Fruit fly (Drosophila melanogaster) whole organism, embryonic: ENCODE results near the gene dec.
A peak's percentile ranks its signal among the peaks of the same experiment; 100 is the strongest.

Experiments
- CG10321 ChIP-seq: fragments of 200-800 bp; sonication (Bioruptor generic); IDR thresholded peaks from 2 replicates; pipeline ENCODE4 v1.3.6; 2022; ENCODE audit warnings: missing biosample characterization, missing genetic modification characterization
- CG10462 ChIP-seq: fragments of 200-800 bp; sonication (Bioruptor generic); optimal IDR thresholded peaks from 2 replicates; lab custom pipeline; 2016; ENCODE audit warnings: missing biosample characterization, missing genetic modification characterization
- CG10543 ChIP-seq: fragments of 200-800 bp; sonication (Bioruptor generic); optimal IDR thresholded peaks from 3 replicates; lab custom pipeline; 2017; ENCODE audit warnings: missing biosample characterization, mild to moderate bottlenecking, missing genetic modification characterization, moderate library complexity
- CG11093 ChIP-seq: fragments of 200-800 bp; sonication (Bioruptor generic); IDR thresholded peaks from 3 replicates; pipeline ENCODE4 v1.3.6; 2022; ENCODE audit warnings: missing biosample characterization, missing genetic modification characterization
- CG11398 ChIP-seq: fragments of 200-800 bp; sonication (Bioruptor generic); optimal IDR thresholded peaks from 2 replicates; lab custom pipeline; 2016; ENCODE audit warnings: missing biosample characterization, missing genetic modification characterization
- CG1233 ChIP-seq: fragments of 200-800 bp; sonication (Bioruptor generic); optimal IDR thresholded peaks from 4 replicates; lab custom pipeline; 2018; ENCODE audit warnings: missing biosample characterization, mild to moderate bottlenecking, missing genetic modification characterization
- CG13123 ChIP-seq: fragments of 200-800 bp; sonication (Bioruptor generic); optimal IDR thresholded peaks from 2 replicates; lab custom pipeline; 2016; ENCODE audit warnings: missing biosample characterization, missing genetic modification characterization
- CG13424 ChIP-seq: fragments of 200-800 bp; sonication (Bioruptor generic); optimal IDR thresholded peaks from 2 replicates; lab custom pipeline; 2019; ENCODE audit warnings: missing biosample characterization, mild to moderate bottlenecking, missing genetic modification characterization, moderate library complexity
- CG17912 ChIP-seq: fragments of 200-800 bp; sonication (Bioruptor generic); optimal IDR thresholded peaks from 2 replicates; lab custom pipeline; 2018; ENCODE audit warnings: missing biosample characterization, mild to moderate bottlenecking, missing genetic modification characterization
- CG18262 ChIP-seq: fragments of 200-800 bp; optimal IDR thresholded peaks from 3 replicates; lab custom pipeline; 2019; ENCODE audit warnings: missing biosample characterization, mild to moderate bottlenecking, missing genetic modification characterization, moderate library complexity
- CG3163 ChIP-seq: fragments of 200-800 bp; sonication (Bioruptor generic); optimal IDR thresholded peaks from 3 replicates; lab custom pipeline; 2016; ENCODE audit warnings: missing biosample characterization, missing genetic modification characterization
- CG33213 ChIP-seq: fragments of 200-800 bp; sonication (Bioruptor generic); optimal IDR thresholded peaks from 3 replicates; lab custom pipeline; 2016; ENCODE audit warnings: missing biosample characterization, missing genetic modification characterization
- CG4404 ChIP-seq: fragments of 200-800 bp; sonication (Bioruptor generic); IDR thresholded peaks from 2 replicates; pipeline ENCODE4 v1.3.6; 2022; ENCODE audit warnings: missing biosample characterization, missing genetic modification characterization
- CG4707 ChIP-seq: fragments of 200-800 bp; sonication (Bioruptor generic); optimal IDR thresholded peaks from 2 replicates; lab custom pipeline; 2018; ENCODE audit warnings: missing biosample characterization, mild to moderate bottlenecking, missing genetic modification characterization, moderate library complexity
- CG5245 ChIP-seq: fragments of 200-800 bp; sonication (Bioruptor generic); optimal IDR thresholded peaks from 3 replicates; lab custom pipeline; 2016; ENCODE audit warnings: missing biosample characterization, missing genetic modification characterization
- CG6854 ChIP-seq: fragments of 200-800 bp; sonication (Bioruptor generic); optimal IDR thresholded peaks from 3 replicates; lab custom pipeline; 2017; ENCODE audit warnings: missing biosample characterization, mild to moderate bottlenecking, missing genetic modification characterization
- CG9817 ChIP-seq: fragments of 200-800 bp; sonication (Bioruptor generic); optimal IDR thresholded peaks from 2 replicates; lab custom pipeline; 2018; ENCODE audit warnings: missing biosample characterization, mild to moderate bottlenecking, missing genetic modification characterization, moderate library complexity
- CG9932 ChIP-seq: fragments of 200-800 bp; sonication (Bioruptor generic); IDR thresholded peaks from 2 replicates; pipeline ENCODE4 v1.3.6; 2022; ENCODE audit warnings: missing biosample characterization, missing genetic modification characterization
- CHES-1-like ChIP-seq: fragments of 200-800 bp; sonication (Bioruptor generic); optimal IDR thresholded peaks from 2 replicates; lab custom pipeline; 2016; ENCODE audit warnings: missing biosample characterization, missing genetic modification characterization
- Dll ChIP-seq: fragments of 200-800 bp; sonication (Bioruptor generic); IDR thresholded peaks from 4 replicates; pipeline ENCODE4 v1.3.6; 2022; ENCODE audit warnings: missing biosample characterization, missing genetic modification characterization; ENCODE audit not compliant: partially characterized antibody
- Dref ChIP-seq: fragments of 200-800 bp; sonication (Bioruptor generic); IDR thresholded peaks from 2 replicates; pipeline ENCODE4 v1.3.6; 2022; ENCODE audit warnings: missing biosample characterization, missing genetic modification characterization
- E2f1 ChIP-seq: fragments of 200-800 bp; sonication (Bioruptor generic); IDR thresholded peaks from 2 replicates; pipeline ENCODE4 v1.3.6; 2022; ENCODE audit warnings: missing biosample characterization, missing genetic modification characterization
- ERR ChIP-seq: fragments of 200-800 bp; sonication (Bioruptor generic); optimal IDR thresholded peaks from 2 replicates; lab custom pipeline; 2016; ENCODE audit warnings: missing biosample characterization, missing genetic modification characterization
- Fer1 ChIP-seq: fragments of 200-800 bp; sonication (Bioruptor generic); optimal IDR thresholded peaks from 2 replicates; lab custom pipeline; 2017; ENCODE audit warnings: missing biosample characterization, mild to moderate bottlenecking, missing genetic modification characterization
- H15 ChIP-seq: fragments of 200-800 bp; sonication (Bioruptor generic); IDR thresholded peaks from 3 replicates; pipeline ENCODE4 v1.3.6; 2022; ENCODE audit warnings: missing biosample characterization, missing genetic modification characterization
- HLH3B ChIP-seq: fragments of 200-800 bp; sonication (Bioruptor generic); IDR thresholded peaks from 2 replicates; pipeline ENCODE4 v1.3.6; 2022; ENCODE audit warnings: missing biosample characterization, missing genetic modification characterization
- Max ChIP-seq: fragments of 200-800 bp; sonication (Bioruptor generic); optimal IDR thresholded peaks from 2 replicates; lab custom pipeline; 2016; ENCODE audit warnings: missing biosample characterization, mild to moderate bottlenecking, missing genetic modification characterization
- NfI ChIP-seq: fragments of 200-800 bp; sonication (Bioruptor generic); optimal IDR thresholded peaks from 3 replicates; lab custom pipeline; 2018; ENCODE audit warnings: missing biosample characterization, mild to moderate bottlenecking, missing genetic modification characterization, moderate library complexity
- Ravus ChIP-seq: fragments of 200-800 bp; sonication (Bioruptor generic); IDR thresholded peaks from 2 replicates; pipeline ENCODE4 v1.3.6; 2022; ENCODE audit warnings: missing biosample characterization, missing genetic modification characterization
- Side ChIP-seq: fragments of 200-800 bp; sonication (Bioruptor generic); optimal IDR thresholded peaks from 2 replicates; lab custom pipeline; 2016; ENCODE audit warnings: missing biosample characterization, missing genetic modification characterization
- Sin3A ChIP-seq: fragments of >200 bp; optimal IDR thresholded peaks from 2 replicates; lab custom pipeline; 2018
- Sry-β ChIP-seq: fragments of 200-800 bp; sonication (Bioruptor generic); optimal IDR thresholded peaks from 2 replicates; lab custom pipeline; 2018; ENCODE audit warnings: missing biosample characterization, mild to moderate bottlenecking, missing genetic modification characterization, moderate library complexity
- ato ChIP-seq: fragments of 200-800 bp; sonication (Bioruptor generic); IDR thresholded peaks from 2 replicates; pipeline ENCODE4 v1.3.6; 2022; ENCODE audit warnings: missing biosample characterization, missing genetic modification characterization; ENCODE audit not compliant: partially characterized antibody
- bab2 ChIP-seq: fragments of 200-800 bp; sonication (Bioruptor generic); optimal IDR thresholded peaks from 2 replicates; lab custom pipeline; 2016; ENCODE audit warnings: missing biosample characterization, missing genetic modification characterization
- cwo ChIP-seq: fragments of 200-800 bp; sonication (Bioruptor generic); optimal IDR thresholded peaks from 3 replicates; lab custom pipeline; 2017; ENCODE audit warnings: missing biosample characterization, missing genetic modification characterization, mild to moderate bottlenecking, moderate library complexity, missing genetic modification reagents
- dati ChIP-seq: fragments of 200-800 bp; sonication (Bioruptor generic); IDR thresholded peaks from 2 replicates; pipeline ENCODE4 v1.3.6; 2022; ENCODE audit warnings: missing biosample characterization, missing genetic modification characterization
- disco-r ChIP-seq: fragments of 200-800 bp; sonication (Bioruptor generic); optimal IDR thresholded peaks from 2 replicates; lab custom pipeline; 2016; ENCODE audit warnings: missing biosample characterization, missing genetic modification characterization
- emc ChIP-seq: fragments of 200-800 bp; sonication (Bioruptor generic); optimal IDR thresholded peaks from 2 replicates; lab custom pipeline; 2016; ENCODE audit warnings: missing biosample characterization, missing genetic modification characterization
- en ChIP-seq: fragments of 200-800 bp; sonication (Bioruptor generic); optimal IDR thresholded peaks from 2 replicates; lab custom pipeline; 2016; ENCODE audit warnings: missing biosample characterization, missing genetic modification characterization
- fd96Cb ChIP-seq: fragments of 200-800 bp; sonication (Bioruptor generic); optimal IDR thresholded peaks from 2 replicates; lab custom pipeline; 2018; ENCODE audit warnings: missing biosample characterization, mild to moderate bottlenecking, missing genetic modification characterization, moderate library complexity
- ftz-f1 ChIP-seq: fragments of 200-800 bp; sonication (Bioruptor generic); optimal IDR thresholded peaks from 2 replicates; lab custom pipeline; 2016; ENCODE audit warnings: missing biosample characterization, missing genetic modification characterization
- gcm2 ChIP-seq: fragments of 200-800 bp; sonication (Bioruptor generic); optimal IDR thresholded peaks from 2 replicates; lab custom pipeline; 2016; ENCODE audit warnings: missing biosample characterization, missing genetic modification characterization
- maf-S ChIP-seq: fragments of 200-800 bp; sonication (Bioruptor generic); optimal IDR thresholded peaks from 2 replicates; lab custom pipeline; 2016; ENCODE audit warnings: missing biosample characterization, missing genetic modification characterization
- nau ChIP-seq: fragments of 200-800 bp; sonication (Bioruptor generic); optimal IDR thresholded peaks from 3 replicates; lab custom pipeline; 2017; ENCODE audit warnings: missing biosample characterization, mild to moderate bottlenecking, missing genetic modification characterization, missing genetic modification reagents
- pho ChIP-seq: fragments of 200-800 bp; sonication (Bioruptor generic); optimal IDR thresholded peaks from 2 replicates; lab custom pipeline; 2016; ENCODE audit warnings: missing biosample characterization, missing genetic modification characterization
- seq ChIP-seq: fragments of 200-800 bp; sonication (Bioruptor generic); IDR thresholded peaks from 2 replicates; pipeline ENCODE4 v1.3.6; 2022; ENCODE audit warnings: missing biosample characterization, missing genetic modification characterization
- tap ChIP-seq: fragments of 200-800 bp; optimal IDR thresholded peaks from 3 replicates; lab custom pipeline; 2019; ENCODE audit warnings: missing biosample characterization, mild to moderate bottlenecking, missing genetic modification characterization, moderate library complexity
- tio ChIP-seq: fragments of 200-800 bp; sonication (Bioruptor generic); optimal IDR thresholded peaks from 2 replicates; lab custom pipeline; 2017; ENCODE audit warnings: missing biosample characterization, missing genetic modification characterization, inconsistent platforms
- ttk ChIP-seq: fragments of 200-800 bp; sonication (Bioruptor generic); IDR thresholded peaks from 2 replicates; pipeline ENCODE4 v2.1.2; 2022; ENCODE audit warnings: missing biosample characterization, missing genetic modification characterization
- tup ChIP-seq: fragments of 200-800 bp; sonication (Bioruptor generic); optimal IDR thresholded peaks from 2 replicates; lab custom pipeline; 2016; ENCODE audit warnings: missing biosample characterization, mild to moderate bottlenecking, missing genetic modification characterization, moderate library complexity

Gene dec

DNA sequence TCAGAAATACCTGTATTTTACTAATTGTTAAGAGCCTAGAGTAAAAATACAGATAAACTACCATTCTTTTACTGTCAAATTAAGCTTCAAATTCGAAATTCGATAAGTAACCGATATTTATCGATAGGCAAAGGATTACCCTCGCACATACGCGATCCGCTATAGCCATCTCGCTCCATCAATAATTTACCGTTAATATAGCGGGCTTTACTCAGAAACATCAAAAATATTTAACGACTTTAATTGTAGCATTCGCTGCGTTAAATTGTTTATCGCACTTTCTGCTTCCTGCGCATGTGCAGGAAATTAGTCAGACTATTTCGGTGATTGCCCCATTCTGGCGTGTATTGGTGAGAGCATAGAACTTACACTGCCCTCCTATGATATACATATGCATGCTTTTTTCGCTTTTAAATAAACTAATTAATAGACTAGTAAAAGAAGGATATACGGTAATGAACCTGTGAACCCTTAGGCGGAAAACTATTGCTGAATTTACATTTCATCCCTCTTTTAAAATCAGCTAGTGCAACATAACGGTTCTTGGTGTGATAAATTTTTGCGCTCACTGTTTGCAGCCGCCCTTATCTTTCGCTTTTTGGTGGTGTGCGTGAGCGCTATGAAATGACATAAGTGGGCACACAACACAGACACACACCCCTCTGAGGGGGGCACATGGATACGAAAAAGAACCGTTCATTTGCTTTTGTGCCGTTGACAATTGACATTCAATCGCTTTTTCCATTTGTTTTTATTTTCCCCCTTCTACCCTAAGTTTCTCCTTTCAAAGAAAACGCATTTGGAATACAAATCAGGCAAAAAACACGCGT is 35.4 kb upstream of the dec start, which contains the start of the genes dpr14 and spidey (continued):
- TF ChIP-seq ERR (GFP tag; lab: Kevin White, UChicago) (peak; percentile 77), Fer1 (GFP tag; lab: Kevin White, UChicago) (peak; percentile 95), CG17912 (GFP tag; lab: Kevin White, UChicago) (peak; percentile 49), CG11093 (GFP tag; lab: Robert Waterston, UW) (peak; percentile 89), CG10321 (GFP tag; lab: Robert Waterston, UW) (no peak; the same call in 1 of the 2 replicates), Dref (GFP tag; lab: Robert Waterston, UW) (peak; percentile 58), en (GFP tag; lab: Kevin White, UChicago) (peak; percentile 38), H15 (peak; percentile 79; the same call in 2 of the 3 replicates), Ravus (GFP tag; lab: Robert Waterston, UW) (peak; percentile 67), HLH3B (GFP tag; lab: Robert Waterston, UW) (peak; percentile 89), NfI (GFP tag; lab: Kevin White, UChicago) (peak; percentile 91), Sin3A (lab: Kevin White, UChicago) (no peak), CG4707 (GFP tag; lab: Kevin White, UChicago) (peak; percentile 62), CG10462 (GFP tag; lab: Kevin White, UChicago) (peak; percentile 62), Sry-β (peak; percentile 31), tup (peak; percentile 82), cwo (peak; percentile 87), CG10543 (GFP tag; lab: Kevin White, UChicago) (peak; percentile 95), CG6854 (peak; percentile 87), CG3163 (GFP tag; lab: Kevin White, UChicago) (peak; percentile 50), Side (GFP tag; lab: Kevin White, UChicago) (peak; percentile 87), CG9932 (peak; percentile 91), seq (GFP tag; lab: Robert Waterston, UW) (peak; percentile 95), emc (GFP tag; lab: Kevin White, UChicago) (peak; percentile 64), maf-S (GFP tag; lab: Kevin White, UChicago) (peak; percentile 86), tap (tag; lab: Kevin White, UChicago) (peak; percentile 91), CG4404 (peak; percentile 69), Dll (GFP tag; lab: Robert Waterston, UW) (peak; percentile 49; the same call in 3 of the 4 replicates), ttk (GFP tag; lab: Robert Waterston, UW) (peak; percentile 90), disco-r (GFP tag; lab: Kevin White, UChicago) (peak; percentile 71), bab2 (GFP tag; lab: Kevin White, UChicago) (peak; percentile 82), pho (GFP tag; lab: Kevin White, UChicago) (peak; percentile 86), CG11398 (peak; percentile 81), ftz-f1 (GFP tag; lab: Kevin White, UChicago) (peak; percentile 28), CG13123 (GFP tag; lab: Kevin White, UChicago) (peak; percentile 51), dati (GFP tag; lab: Robert Waterston, UW) (no peak), fd96Cb (tag; lab: Kevin White, UChicago) (peak; percentile 88), CG13424 (tag; lab: Kevin White, UChicago) (peak; percentile 92), tio (GFP tag; lab: Kevin White, UChicago) (no peak), Max (peak; percentile 84), CG33213 (GFP tag; lab: Kevin White, UChicago) (peak; percentile 80), ato (GFP tag; lab: Robert Waterston, UW) (no peak), CG1233 (GFP tag; lab: Kevin White, UChicago) (peak; percentile 85), CHES-1-like (GFP tag; lab: Kevin White, UChicago) (peak; percentile 89), CG5245 (GFP tag; lab: Kevin White, UChicago) (peak; percentile 74), CG9817 (tag; lab: Kevin White, UChicago) (peak; percentile 91), CG18262 (tag; lab: Kevin White, UChicago) (peak; percentile 90), gcm2 (GFP tag; lab: Kevin White, UChicago) (peak; percentile 81), E2f1 (GFP tag; lab: Robert Waterston, UW) (peak; percentile 91), nau (GFP tag; lab: Kevin White, UChicago) (peak; percentile 87)
